Worm (Caenorhabditis elegans) whole organism, L3 larva: ENCODE results near the gene ZK470.6.

Source experiments
- R02D3.7 ChIP-seq: fragments of 150-350 bp; optimal IDR thresholded peaks from 2 replicates; lab custom pipeline; 2014; ENCODE audit warnings: missing biosample characterization, missing genetic modification characterization
- ZK546.5 ChIP-seq: sonication (generic microtip); optimal IDR thresholded peaks from 2 replicates; lab custom pipeline; 2017; ENCODE audit warnings: missing biosample characterization, missing genetic modification characterization
- elt-2 ChIP-seq: sonication (generic microtip); optimal IDR thresholded peaks from 2 replicates; lab custom pipeline; 2016; ENCODE audit warnings: missing genetic modification reagents, mild to moderate bottlenecking, missing genetic modification characterization, missing compliant biosample characterization
- elt-3 ChIP-seq, 3 experiments: fragments of 150-350 bp in 1 of 3; sonication (generic microtip) in 2 of 3; optimal IDR thresholded peaks; 2 replicates in 2 of 3; 4 replicates in 1 of 3; lab custom pipeline; 2014 to 2017; ENCODE audit warnings: missing biosample characterization in 3 of 3, missing genetic modification characterization in 3 of 3
- jun-1 ChIP-seq: fragments of 150-350 bp; optimal IDR thresholded peaks from 2 replicates; lab custom pipeline; 2014; ENCODE audit warnings: missing biosample characterization, missing genetic modification reagents, missing genetic modification characterization
- lin-15B ChIP-seq: fragments of 150-350 bp; optimal IDR thresholded peaks from 2 replicates; lab custom pipeline; 2014; ENCODE audit warnings: missing biosample characterization, missing genetic modification characterization
- nfya-1 ChIP-seq: sonication (generic microtip); optimal IDR thresholded peaks from 2 replicates; lab custom pipeline; 2017; ENCODE audit warnings: missing genetic modification characterization, mild to moderate bottlenecking, missing compliant biosample characterization, antibody characterized with exemption, moderate library complexity; ENCODE audit not compliant: insufficient read depth
- nhr-12 ChIP-seq: fragments of 150-350 bp; optimal IDR thresholded peaks from 2 replicates; lab custom pipeline; 2014; ENCODE audit warnings: missing biosample characterization, missing genetic modification characterization
- nhr-43 ChIP-seq: sonication (generic microtip); optimal IDR thresholded peaks from 2 replicates; lab custom pipeline; 2016; ENCODE audit warnings: mild to moderate bottlenecking, missing genetic modification characterization, missing compliant biosample characterization; ENCODE audit not compliant: poor library complexity, severe bottlenecking
- snpc-4 ChIP-seq: fragments of 150-350 bp; optimal IDR thresholded peaks from 2 replicates; lab custom pipeline; 2014; ENCODE audit warnings: missing biosample characterization, missing genetic modification characterization
- ztf-11 ChIP-seq: fragments of 150-350 bp; optimal IDR thresholded peaks from 2 replicates; lab custom pipeline; 2014; ENCODE audit warnings: missing biosample characterization, missing genetic modification characterization
- ztf-4 ChIP-seq: fragments of 150-350 bp; optimal IDR thresholded peaks from 2 replicates; lab custom pipeline; 2014; ENCODE audit warnings: missing biosample characterization, missing genetic modification characterization

- TF ChIP-seq snpc-4 (tag; lab: Kevin White, UChicago) (no peak), lin-15B (tag; lab: Kevin White, UChicago) (no peak), nhr-12 (tag; lab: Kevin White, UChicago) (no peak), jun-1 (tag; lab: Kevin White, UChicago) (no peak), elt-3 (tag; optimal IDR thresholded peaks at IDR 0.05; lab: Kevin White, UChicago) (no peak), R02D3.7 (tag; lab: Kevin White, UChicago) (no peak), nhr-43 (no peak), ZK546.5 (tag; lab: Kevin White, UChicago) (no peak), ztf-4 (tag; lab: Kevin White, UChicago) (no peak), elt-2 (tag; lab: Kevin White, UChicago) (no peak), ztf-11 (tag; lab: Kevin White, UChicago) (no peak), nfya-1 (tag; lab: Kevin White, UChicago) (no peak)
Observed at ce11 chrX:4159185-4159871, 18.0 kb downstream of the ZK470.6 start.
